Worm (Caenorhabditis elegans) whole organism, midembryonic: ENCODE measurements around the gene yars-2.

ENCODE experiments used
- T22C8.4 ChIP-seq: fragments of 200-800 bp; sonication (Bioruptor generic); IDR thresholded peaks from 2 replicates; pipeline ENCODE4 v1.3.6; 2022; ENCODE audit warnings: missing genetic modification characterization, missing compliant biosample characterization
- cog-1 ChIP-seq: sonication (generic microtip); optimal IDR thresholded peaks from 2 replicates; lab custom pipeline; 2016; ENCODE audit warnings: missing genetic modification characterization, missing compliant biosample characterization
- flt-1 ChIP-seq: fragments of 200-800 bp; sonication (Bioruptor generic); IDR thresholded peaks from 2 replicates; pipeline ENCODE4 v1.3.6; 2022; ENCODE audit warnings: missing genetic modification characterization, missing compliant biosample characterization
- klf-2 ChIP-seq: fragments of 200-800 bp; sonication (Bioruptor generic); conservative IDR thresholded peaks from 2 replicates; pipeline ENCODE4 v1.3.6; 2022; ENCODE audit warnings: missing genetic modification reagents, missing genetic modification characterization, missing compliant biosample characterization
- med-1 ChIP-seq: sonication (generic microtip); optimal IDR thresholded peaks from 2 replicates; lab custom pipeline; 2017; ENCODE audit warnings: missing genetic modification characterization, mild to moderate bottlenecking, missing compliant biosample characterization, antibody characterized with exemption, missing genetic modification reagents; ENCODE audit not compliant: insufficient read depth
- ref-1 ChIP-seq: fragments of 200-800 bp; sonication (Bioruptor generic); conservative IDR thresholded peaks from 2 replicates; pipeline ENCODE4 v1.3.6; 2022; ENCODE audit warnings: missing genetic modification reagents, missing genetic modification characterization, missing compliant biosample characterization
- tab-1 ChIP-seq: fragments of 200-800 bp; sonication (Bioruptor generic); IDR thresholded peaks from 2 replicates; pipeline ENCODE4 v1.3.6; 2022; ENCODE audit warnings: missing genetic modification characterization, missing compliant biosample characterization
- ztf-23 ChIP-seq: fragments of 200-800 bp; sonication (Bioruptor generic); IDR thresholded peaks from 2 replicates; pipeline ENCODE4 v1.3.6; 2022; ENCODE audit warnings: missing genetic modification reagents, missing genetic modification characterization, missing compliant biosample characterization
- ztf-29 ChIP-seq: fragments of 200-800 bp; sonication (Bioruptor generic); IDR thresholded peaks from 2 replicates; pipeline ENCODE4 v1.3.6; 2022; ENCODE audit warnings: missing genetic modification reagents, missing genetic modification characterization, missing compliant biosample characterization

DNA sequence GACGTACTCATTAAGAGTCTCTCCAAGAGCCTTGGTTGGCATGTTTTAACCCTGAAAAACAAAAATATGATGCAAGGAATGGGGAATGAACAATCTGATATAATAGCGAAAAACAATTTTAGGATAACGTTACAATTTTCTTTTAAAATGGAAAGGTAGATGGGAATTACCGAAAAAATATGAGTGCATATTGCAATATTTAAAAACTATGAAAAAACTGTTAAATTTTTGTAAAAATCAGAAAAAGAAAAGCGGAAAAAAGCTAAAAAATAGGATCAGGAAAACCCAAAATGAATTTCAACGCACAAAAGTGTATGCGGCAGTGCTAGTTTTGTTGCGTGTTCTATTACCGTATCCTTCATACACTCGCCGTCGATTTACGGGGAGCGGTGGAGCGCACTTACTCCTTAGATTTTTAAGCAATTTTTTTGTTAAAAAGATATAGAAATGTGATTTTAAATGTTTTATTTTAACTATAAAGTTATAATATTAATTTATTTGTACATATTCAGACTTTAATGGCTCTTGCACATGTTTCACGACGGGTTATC, 37.4 kb upstream of the yars-2 start, which contains the start of the genes rpl-20 and Y17G9B.5:
- TF ChIP-seq T22C8.4 (GFP tag; lab: Robert Waterston, UW) (peak; percentile 75), ref-1 (0 out of 2 replicates have a peak, but pooled peaks have one; percentile 31), klf-2 (peak; percentile 41; the same call in 1 of the 2 replicates), flt-1 (peak; percentile 94), cog-1 (tag; lab: Kevin White, UChicago) (peak; percentile 99), med-1 (GFP tag; lab: Kevin White, UChicago) (peak; percentile 36), ztf-23 (GFP tag; lab: Robert Waterston, UW) (peak; percentile 95), ztf-29 (GFP tag; lab: Robert Waterston, UW) (peak; percentile 85), tab-1 (GFP tag; lab: Robert Waterston, UW) (peak; percentile 58; the same call in 1 of the 2 replicates)
